Fruit fly (Drosophila melanogaster) whole organism, embryonic: ENCODE measurements around the gene CG6040.

ENCODE experiments used
- Aef1 ChIP-seq: fragments of 200-800 bp; sonication (Bioruptor generic); IDR thresholded peaks from 3 replicates; pipeline ENCODE4 v1.3.6; 2022; ENCODE audit warnings: missing biosample characterization, missing genetic modification characterization
- Atf3 ChIP-seq: fragments of 200-800 bp; sonication (Bioruptor generic); optimal IDR thresholded peaks from 3 replicates; lab custom pipeline; 2016; ENCODE audit warnings: missing biosample characterization, missing genetic modification characterization
- BEAF-32 ChIP-seq: fragments of 200-800 bp; sonication (Bioruptor generic); optimal IDR thresholded peaks from 3 replicates; lab custom pipeline; 2017; ENCODE audit warnings: missing biosample characterization, missing genetic modification characterization, mild to moderate bottlenecking, moderate library complexity, missing genetic modification reagents
- BtbVII ChIP-seq: fragments of 200-800 bp; sonication (Bioruptor generic); optimal IDR thresholded peaks from 3 replicates; lab custom pipeline; 2017; ENCODE audit warnings: missing biosample characterization, mild to moderate bottlenecking, missing genetic modification characterization
- CG10959 ChIP-seq: fragments of 200-800 bp; sonication (Bioruptor generic); IDR thresholded peaks from 2 replicates; pipeline ENCODE4 v1.3.6; 2022; ENCODE audit warnings: missing biosample characterization, missing genetic modification characterization
- CG11456 ChIP-seq: fragments of 200-800 bp; sonication (Bioruptor generic); IDR thresholded peaks from 3 replicates; pipeline ENCODE4 v1.3.6; 2022; ENCODE audit warnings: missing biosample characterization, missing genetic modification characterization
- CG12299 ChIP-seq: fragments of 200-800 bp; sonication (Bioruptor generic); optimal IDR thresholded peaks from 2 replicates; lab custom pipeline; 2018; ENCODE audit warnings: missing biosample characterization, mild to moderate bottlenecking, missing genetic modification characterization
- CG14860 ChIP-seq: fragments of 200-800 bp; sonication (Bioruptor generic); IDR thresholded peaks from 3 replicates; pipeline ENCODE4 v1.3.6; 2022; ENCODE audit warnings: missing biosample characterization, missing genetic modification characterization; ENCODE audit not compliant: partially characterized antibody
- CG15601 ChIP-seq: fragments of 200-800 bp; sonication (Bioruptor generic); optimal IDR thresholded peaks from 3 replicates; lab custom pipeline; 2019; ENCODE audit warnings: missing biosample characterization, mild to moderate bottlenecking, missing genetic modification characterization, moderate library complexity
- CG1602 ChIP-seq: fragments of 200-800 bp; sonication (Bioruptor generic); optimal IDR thresholded peaks from 3 replicates; lab custom pipeline; 2016; ENCODE audit warnings: missing biosample characterization, missing genetic modification characterization
- CG17359 ChIP-seq: fragments of 200-800 bp; sonication (Bioruptor generic); optimal IDR thresholded peaks from 3 replicates; lab custom pipeline; 2018; ENCODE audit warnings: missing biosample characterization, mild to moderate bottlenecking, missing genetic modification characterization, moderate library complexity
- CG1792 ChIP-seq: fragments of 200-800 bp; sonication (Bioruptor generic); optimal IDR thresholded peaks from 2 replicates; lab custom pipeline; 2016; ENCODE audit warnings: missing biosample characterization, missing genetic modification characterization
- CG18262 ChIP-seq: fragments of 200-800 bp; optimal IDR thresholded peaks from 3 replicates; lab custom pipeline; 2019; ENCODE audit warnings: missing biosample characterization, mild to moderate bottlenecking, missing genetic modification characterization, moderate library complexity
- CG2678 ChIP-seq: fragments of 200-800 bp; sonication (Bioruptor generic); optimal IDR thresholded peaks from 3 replicates; lab custom pipeline; 2019; ENCODE audit warnings: missing biosample characterization, mild to moderate bottlenecking, missing genetic modification characterization, moderate library complexity
- CG30020 ChIP-seq: fragments of 200-800 bp; optimal IDR thresholded peaks from 2 replicates; lab custom pipeline; 2019; ENCODE audit warnings: missing biosample characterization, mild to moderate bottlenecking, missing genetic modification characterization, moderate library complexity
- CG31224 ChIP-seq: fragments of 200-800 bp; sonication (Bioruptor generic); IDR thresholded peaks from 2 replicates; pipeline ENCODE4 v1.3.6; 2022; ENCODE audit warnings: missing biosample characterization, missing genetic modification characterization
- CG34376 ChIP-seq: fragments of 200-800 bp; sonication (Bioruptor generic); optimal IDR thresholded peaks from 2 replicates; lab custom pipeline; 2018; ENCODE audit warnings: missing biosample characterization, mild to moderate bottlenecking, missing genetic modification characterization
- CG3838 ChIP-seq: fragments of 200-800 bp; sonication (Bioruptor generic); optimal IDR thresholded peaks from 3 replicates; lab custom pipeline; 2016; ENCODE audit warnings: missing biosample characterization, missing genetic modification characterization
- CG6813 ChIP-seq: fragments of 200-800 bp; sonication (Bioruptor generic); optimal IDR thresholded peaks from 2 replicates; lab custom pipeline; 2017; ENCODE audit warnings: missing biosample characterization, missing genetic modification characterization, mild to moderate bottlenecking, moderate library complexity, missing genetic modification reagents
- CG7372 ChIP-seq: fragments of 200-800 bp; sonication (Bioruptor generic); IDR thresholded peaks from 2 replicates; pipeline ENCODE4 v1.3.6; 2022; ENCODE audit warnings: missing biosample characterization, missing genetic modification characterization
- CG7987 ChIP-seq: fragments of 200-800 bp; sonication (Bioruptor generic); optimal IDR thresholded peaks from 2 replicates; lab custom pipeline; 2018; ENCODE audit warnings: missing biosample characterization, mild to moderate bottlenecking, missing genetic modification characterization, moderate library complexity
- CrebB ChIP-seq: fragments of 200-800 bp; sonication (Bioruptor generic); optimal IDR thresholded peaks from 3 replicates; lab custom pipeline; 2018; ENCODE audit warnings: missing biosample characterization, mild to moderate bottlenecking, missing genetic modification characterization
- Dfd ChIP-seq, 2 experiments: fragments of >200 bp; optimal IDR thresholded peaks; 2 replicates each; lab custom pipeline; 2017; ENCODE audit warnings: missing biosample characterization in 2 of 2, missing genetic modification characterization in 2 of 2
- E2f1 ChIP-seq: fragments of 200-800 bp; sonication (Bioruptor generic); IDR thresholded peaks from 2 replicates; pipeline ENCODE4 v1.3.6; 2022; ENCODE audit warnings: missing biosample characterization, missing genetic modification characterization
- Fer1 ChIP-seq: fragments of 200-800 bp; sonication (Bioruptor generic); optimal IDR thresholded peaks from 2 replicates; lab custom pipeline; 2017; ENCODE audit warnings: missing biosample characterization, mild to moderate bottlenecking, missing genetic modification characterization
- GATAe ChIP-seq: fragments of 200-800 bp; sonication (Bioruptor generic); conservative IDR thresholded peaks from 2 replicates; pipeline ENCODE4 v1.3.6; 2022; ENCODE audit warnings: missing biosample characterization, missing genetic modification characterization
- Hr51 ChIP-seq, 2 experiments: fragments of 200-800 bp; sonication (Bioruptor generic); optimal IDR thresholded peaks; 2 replicates in 1 of 2; 3 replicates in 1 of 2; lab custom pipeline; 2016 to 2018; ENCODE audit warnings: missing biosample characterization in 2 of 2, missing genetic modification characterization in 2 of 2, mild to moderate bottlenecking in 1 of 2, moderate library complexity in 1 of 2
- MTF-1 ChIP-seq: fragments of 200-800 bp; sonication (Bioruptor generic); optimal IDR thresholded peaks from 2 replicates; lab custom pipeline; 2018; ENCODE audit warnings: missing biosample characterization, mild to moderate bottlenecking, missing genetic modification characterization, borderline replicate concordance
- NfI ChIP-seq: fragments of 200-800 bp; sonication (Bioruptor generic); optimal IDR thresholded peaks from 3 replicates; lab custom pipeline; 2018; ENCODE audit warnings: missing biosample characterization, mild to moderate bottlenecking, missing genetic modification characterization, moderate library complexity
- Scr ChIP-seq: fragments of 200-800 bp; sonication (Bioruptor generic); IDR thresholded peaks from 2 replicates; pipeline ENCODE4 v1.3.6; 2022; ENCODE audit warnings: missing biosample characterization, missing genetic modification characterization; ENCODE audit not compliant: partially characterized antibody
- Sox102F ChIP-seq: fragments of 200-800 bp; sonication (Bioruptor generic); optimal IDR thresholded peaks from 2 replicates; lab custom pipeline; 2018; ENCODE audit warnings: missing biosample characterization, mild to moderate bottlenecking, missing genetic modification characterization, moderate library complexity
- Sry-β ChIP-seq: fragments of 200-800 bp; sonication (Bioruptor generic); optimal IDR thresholded peaks from 2 replicates; lab custom pipeline; 2018; ENCODE audit warnings: missing biosample characterization, mild to moderate bottlenecking, missing genetic modification characterization, moderate library complexity
- Trl ChIP-seq, 3 experiments: fragments of >200 bp in 2 of 3; fragments of 200-800 bp in 1 of 3; sonication (Bioruptor generic) in 1 of 3; optimal IDR thresholded peaks; 2 replicates in 1 of 3; 3 replicates in 2 of 3; lab custom pipeline; 2016 to 2017; ENCODE audit warnings: missing biosample characterization in 1 of 3, missing genetic modification characterization in 1 of 3
- ara ChIP-seq: fragments of 200-800 bp; sonication (Bioruptor generic); IDR thresholded peaks from 2 replicates; pipeline ENCODE4 v1.3.6; 2022; ENCODE audit warnings: missing biosample characterization, missing genetic modification characterization
- btn ChIP-seq: fragments of 200-800 bp; sonication (Bioruptor generic); optimal IDR thresholded peaks from 2 replicates; lab custom pipeline; 2016; ENCODE audit warnings: missing biosample characterization, missing genetic modification characterization
- chm ChIP-seq: fragments of 200-800 bp; sonication (Bioruptor generic); IDR thresholded peaks from 2 replicates; pipeline ENCODE4 v1.3.6; 2022; ENCODE audit warnings: missing biosample characterization, missing genetic modification characterization
- chn ChIP-seq: fragments of 200-800 bp; sonication (Bioruptor generic); optimal IDR thresholded peaks from 2 replicates; lab custom pipeline; 2016; ENCODE audit warnings: missing biosample characterization, missing genetic modification characterization
- dmrt11E ChIP-seq: fragments of 200-800 bp; sonication (Bioruptor generic); optimal IDR thresholded peaks from 3 replicates; lab custom pipeline; 2018; ENCODE audit warnings: missing biosample characterization, mild to moderate bottlenecking, missing genetic modification characterization, moderate library complexity
- ems ChIP-seq: fragments of 200-800 bp; sonication (Bioruptor generic); optimal IDR thresholded peaks from 3 replicates; lab custom pipeline; 2016; ENCODE audit warnings: missing biosample characterization, missing genetic modification characterization
- eyg ChIP-seq: fragments of 200-800 bp; sonication (Bioruptor generic); optimal IDR thresholded peaks from 3 replicates; lab custom pipeline; 2016; ENCODE audit warnings: missing biosample characterization, missing genetic modification characterization
- grau ChIP-seq: fragments of 200-800 bp; optimal IDR thresholded peaks from 3 replicates; lab custom pipeline; 2019; ENCODE audit warnings: missing biosample characterization, mild to moderate bottlenecking, missing genetic modification characterization, moderate library complexity
- lbe ChIP-seq: fragments of 200-800 bp; sonication (Bioruptor generic); optimal IDR thresholded peaks from 2 replicates; lab custom pipeline; 2016; ENCODE audit warnings: missing biosample characterization, mild to moderate bottlenecking, missing genetic modification characterization
- nerfin-2 ChIP-seq: fragments of 200-800 bp; sonication (Bioruptor generic); IDR thresholded peaks from 2 replicates; pipeline ENCODE4 v1.3.6; 2022; ENCODE audit warnings: missing biosample characterization, missing genetic modification characterization; ENCODE audit not compliant: partially characterized antibody
- peb ChIP-seq: fragments of 200-800 bp; sonication (Bioruptor generic); IDR thresholded peaks from 2 replicates; pipeline ENCODE4 v1.3.6; 2022; ENCODE audit warnings: missing biosample characterization, missing genetic modification characterization
- pzg ChIP-seq: fragments of 200-800 bp; sonication (Bioruptor generic); optimal IDR thresholded peaks from 3 replicates; lab custom pipeline; 2018; ENCODE audit warnings: missing biosample characterization, mild to moderate bottlenecking, missing genetic modification characterization, moderate library complexity
- repo ChIP-seq: fragments of 200-800 bp; sonication (Bioruptor generic); optimal IDR thresholded peaks from 2 replicates; lab custom pipeline; 2016; ENCODE audit warnings: missing biosample characterization, missing genetic modification characterization
- sens ChIP-seq: fragments of 200-800 bp; sonication (Bioruptor generic); peaks from one replicate; lab custom pipeline; 2016; ENCODE audit warnings: missing biosample characterization, missing genetic modification characterization
- slp2 ChIP-seq: fragments of 200-800 bp; sonication (Bioruptor generic); optimal IDR thresholded peaks from 2 replicates; lab custom pipeline; 2016; ENCODE audit warnings: missing biosample characterization, missing genetic modification characterization
- trem ChIP-seq: fragments of 200-800 bp; optimal IDR thresholded peaks from 3 replicates; lab custom pipeline; 2019; ENCODE audit warnings: missing biosample characterization, mild to moderate bottlenecking, missing genetic modification characterization, moderate library complexity

The CG6040 gene

DNA sequence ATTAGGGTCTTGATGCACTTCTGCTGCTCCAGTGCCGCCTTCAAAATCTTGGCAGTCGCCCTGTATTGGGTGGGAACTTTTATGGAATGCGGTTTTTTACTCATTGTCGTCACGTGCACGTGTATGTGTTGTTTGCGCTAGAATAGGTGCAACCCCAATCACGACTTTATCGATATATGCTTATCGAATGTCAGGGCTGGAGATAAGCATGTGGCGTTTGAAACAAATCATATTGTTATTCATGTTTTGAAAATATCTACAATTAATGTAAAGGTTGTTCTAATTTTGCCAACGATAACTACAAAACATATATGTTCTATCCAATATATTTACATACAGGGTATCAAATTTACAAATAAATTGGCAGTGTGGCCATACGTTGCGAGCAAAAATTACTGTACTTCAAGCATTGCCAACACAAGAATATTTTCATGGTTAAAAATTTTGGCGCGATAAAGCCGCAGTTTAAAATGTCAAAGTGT is 65.4 kb downstream of the CG6040 start, which contains the start of the genes CG42359 and Nsun5 (continued):
- peak; percentile 82 for TF ChIP-seq CG30020 (tag; lab: Kevin White, UChicago)
- TF ChIP-seq Dfd (GFP tag; optimal IDR thresholded peaks at IDR 0.05; lab: Kevin White, UChicago), result no peak
- TF ChIP-seq CG2678 (tag; lab: Kevin White, UChicago), result peak; percentile 89
- peak; percentile 90 for TF ChIP-seq Sox102F (GFP tag; lab: Kevin White, UChicago)
- TF ChIP-seq CG11456 (GFP tag; lab: Robert Waterston, UW), result peak; percentile 91
- TF ChIP-seq GATAe, result peak; percentile 35; the same call in 1 of the 2 replicates
- peak; percentile 94 for TF ChIP-seq chn (GFP tag; lab: Kevin White, UChicago)
- peak; percentile 35 for TF ChIP-seq Sry-β (GFP tag; lab: Kevin White, UChicago)
- TF ChIP-seq grau (tag; lab: Kevin White, UChicago), result peak; percentile 86
- TF ChIP-seq MTF-1 (GFP tag; lab: Kevin White, UChicago), result peak; percentile 50
- peak; percentile 92 for TF ChIP-seq Scr (GFP tag; lab: Robert Waterston, UW)
- peak; percentile 87 for TF ChIP-seq CG15601 (tag; lab: Kevin White, UChicago)
- peak; percentile 88 for TF ChIP-seq CrebB
- peak; percentile 90 for TF ChIP-seq Aef1 (GFP tag; lab: Robert Waterston, UW)
- TF ChIP-seq CG6813 (GFP tag; lab: Kevin White, UChicago), result peak; percentile 56
- TF ChIP-seq BEAF-32, result peak; percentile 95
- TF ChIP-seq CG34376 (GFP tag; lab: Kevin White, UChicago), result peak; percentile 80
- peak; percentile 86 for TF ChIP-seq CG18262 (tag; lab: Kevin White, UChicago)
- TF ChIP-seq CG10959 (GFP tag; lab: Robert Waterston, UW), result peak; percentile 82
- peak; percentile 90 for TF ChIP-seq CG17359
- peak; percentile 90 for TF ChIP-seq chm
- TF ChIP-seq E2f1, result peak; percentile 86
- TF ChIP-seq btn (GFP tag; lab: Kevin White, UChicago), result peak; percentile 65
- peak; percentile 89 for TF ChIP-seq ara (GFP tag; lab: Robert Waterston, UW)
- peak; percentile 88 for TF ChIP-seq slp2 (GFP tag; lab: Kevin White, UChicago)
- TF ChIP-seq Fer1 (GFP tag; lab: Kevin White, UChicago), result peak; percentile 91
- TF ChIP-seq CG3838 (GFP tag; lab: Kevin White, UChicago), result peak; percentile 79
- TF ChIP-seq CG7372, result peak; percentile 86
- TF ChIP-seq BtbVII (GFP tag; lab: Kevin White, UChicago), result peak; percentile 79
- peak; percentile 87 for TF ChIP-seq dmrt11E (tag; lab: Kevin White, UChicago)
- peak; percentile 87 for TF ChIP-seq CG7987 (GFP tag; lab: Kevin White, UChicago)
- peak; percentile 95 for TF ChIP-seq trem (tag; lab: Kevin White, UChicago)
- peak; percentile 71 for TF ChIP-seq CG31224 (GFP tag; lab: Robert Waterston, UW)
- peak; percentile 79 for TF ChIP-seq CG12299 (tag; lab: Kevin White, UChicago)
- peak; percentile 88 for TF ChIP-seq lbe (GFP tag; lab: Kevin White, UChicago)
- TF ChIP-seq nerfin-2 (GFP tag; lab: Robert Waterston, UW), result peak; percentile 76
- peak; percentile 84 to 87 for TF ChIP-seq Hr51 (GFP tag; optimal IDR thresholded peaks at IDR 0.05; lab: Kevin White, UChicago)
- peak; percentile 82 for TF ChIP-seq Atf3 (GFP tag; lab: Kevin White, UChicago)
- TF ChIP-seq eyg (GFP tag; lab: Kevin White, UChicago), result peak; percentile 87
- TF ChIP-seq CG14860 (GFP tag; lab: Robert Waterston, UW), result peak; percentile 82
- TF ChIP-seq CG1602 (GFP tag; lab: Kevin White, UChicago), result peak; percentile 87
- TF ChIP-seq NfI, result peak; percentile 88
- peak; percentile 81 for TF ChIP-seq repo (GFP tag; lab: Kevin White, UChicago)
- TF ChIP-seq ems (GFP tag; lab: Kevin White, UChicago), result peak; percentile 94
- no peak for TF ChIP-seq Trl (optimal IDR thresholded peaks at IDR 0.05; lab: Kevin White, UChicago)
- TF ChIP-seq Trl (GFP tag; optimal IDR thresholded peaks at IDR 0.05; lab: Kevin White, UChicago), result peak; percentile 93
- peak; percentile 87 for TF ChIP-seq CG1792
- TF ChIP-seq pzg, result peak; percentile 95
- peak; percentile 71; the same call in 1 of the 2 replicates for TF ChIP-seq peb (GFP tag; lab: Robert Waterston, UW)
- peak; percentile 98 for TF ChIP-seq sens (GFP tag; lab: Kevin White, UChicago)
